Fruit fly (Drosophila melanogaster): ENCODE measurements around the gene rho.

The rho gene

DNA sequence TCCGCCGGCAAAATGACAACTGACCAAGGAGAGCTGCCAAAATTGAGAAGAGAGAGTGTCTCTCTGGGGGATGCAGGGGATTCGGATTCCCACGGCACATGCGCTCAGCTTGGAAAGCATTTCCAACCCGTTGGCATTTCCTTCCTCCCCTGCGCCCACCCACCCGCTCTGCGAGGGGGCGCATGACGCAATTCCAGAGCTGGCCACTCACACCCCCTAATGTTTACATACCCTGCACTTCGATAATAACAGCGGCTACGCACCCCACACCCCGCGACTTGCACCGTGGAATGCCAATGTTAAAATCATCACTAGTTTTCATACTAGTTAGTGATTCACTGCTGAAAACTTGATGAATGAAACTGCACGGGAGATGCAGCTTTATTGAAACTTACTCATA lies 25.9 kb downstream of the rho start, which contains the start of gene stet (continued):
- TF ChIP-seq CG10462 (GFP tag; optimal IDR thresholded peaks at IDR 0.05) (no peak), odd (GFP tag; optimal IDR thresholded peaks at IDR 0.05) (no peak), pzg (GFP tag; optimal IDR thresholded peaks at IDR 0.05) (peak; percentile 19), ash1 (GFP tag; optimal IDR thresholded peaks at IDR 0.05) (no peak), gem (tag; optimal IDR thresholded peaks at IDR 0.05) (no peak), Bgb (GFP tag; IDR thresholded peaks at IDR 0.05; ENCODE audit: partially characterized antibody) (0 out of 2 replicates have a peak, but pooled peaks have one; percentile 7), salm (tag; optimal IDR thresholded peaks at IDR 0.05) (no peak), CG2712 (tag; optimal IDR thresholded peaks at IDR 0.05) (no peak), HmgZ (tag; optimal IDR thresholded peaks at IDR 0.05) (no peak), ssp (GFP tag; IDR thresholded peaks at IDR 0.05) (no peak), CkIIα-i1 (GFP tag; IDR thresholded peaks at IDR 0.05) (no peak), CG11398 (GFP tag; optimal IDR thresholded peaks at IDR 0.05) (no peak), tin (GFP tag; optimal IDR thresholded peaks at IDR 0.05) (no peak), Dip3 (GFP tag; optimal IDR thresholded peaks at IDR 0.05) (no peak), Drgx (GFP tag; IDR thresholded peaks at IDR 0.05) (no peak; the same call in 1 of the 2 replicates), CG5245 (GFP tag; optimal IDR thresholded peaks at IDR 0.05) (no peak), abd-A (tag; optimal IDR thresholded peaks at IDR 0.05) (no peak), CG11093 (GFP tag; IDR thresholded peaks at IDR 0.05) (no peak), Oli (tag; optimal IDR thresholded peaks at IDR 0.05) (no peak), wor (GFP tag; IDR thresholded peaks at IDR 0.05) (no peak), cwo (GFP tag; optimal IDR thresholded peaks at IDR 0.05) (peak; percentile 1), Usf (GFP tag; optimal IDR thresholded peaks at IDR 0.05) (no peak), CG8388 (GFP tag; optimal IDR thresholded peaks at IDR 0.05) (no peak), usp (GFP tag; optimal IDR thresholded peaks at IDR 0.05) (no peak), CG13624 (GFP tag; optimal IDR thresholded peaks at IDR 0.05) (no peak), schlank (tag; optimal IDR thresholded peaks at IDR 0.05) (no peak), CoRest (tag; optimal IDR thresholded peaks at IDR 0.05) (no peak), rib (GFP tag; IDR thresholded peaks at IDR 0.05) (no peak), maf-S (GFP tag; optimal IDR thresholded peaks at IDR 0.05) (no peak), fd64A (GFP tag; optimal IDR thresholded peaks at IDR 0.05) (no peak), fd3F (GFP tag; optimal IDR thresholded peaks at IDR 0.05) (no peak), NK7.1 (GFP tag; optimal IDR thresholded peaks at IDR 0.05) (no peak), az2 (GFP tag; optimal IDR thresholded peaks at IDR 0.05) (no peak), corto (GFP tag; optimal IDR thresholded peaks at IDR 0.05) (no peak), CG10147 (GFP tag; optimal IDR thresholded peaks at IDR 0.05) (no peak), br (optimal IDR thresholded peaks at IDR 0.05) (no peak), CG11456 (GFP tag; IDR thresholded peaks at IDR 0.05) (peak; percentile 27; the same call in 1 of the 3 replicates), org-1 (GFP tag; optimal IDR thresholded peaks at IDR 0.05) (no peak), MBD-R2 (GFP tag; IDR thresholded peaks at IDR 0.05) (no peak), CG12071 (GFP tag; optimal IDR thresholded peaks at IDR 0.05) (no peak), YL-1 (GFP tag; optimal IDR thresholded peaks at IDR 0.05) (no peak), trh (GFP tag; optimal IDR thresholded peaks at IDR 0.05) (no peak), Hsf (GFP tag; optimal IDR thresholded peaks at IDR 0.05) (no peak), CG6272 (GFP tag; IDR thresholded peaks at IDR 0.05) (no peak), Ets65A (GFP tag) (no peak), Doc2 (GFP tag; IDR thresholded peaks at IDR 0.05) (no peak), hkb (optimal IDR thresholded peaks at IDR 0.05) (no peak), hkb (GFP tag; IDR thresholded peaks at IDR 0.05) (no peak), peb (GFP tag; IDR thresholded peaks at IDR 0.05) (no peak), HLH4C (GFP tag; IDR thresholded peaks at IDR 0.05; ENCODE audit: partially characterized antibody) (no peak), unc-4 (GFP tag; IDR thresholded peaks at IDR 0.05; ENCODE audit: partially characterized antibody) (0 out of 2 replicates have a peak, but pooled peaks have one; percentile 18), vnd (GFP tag; IDR thresholded peaks at IDR 0.05; ENCODE audit: partially characterized antibody) (no peak), sim (GFP tag; IDR thresholded peaks at IDR 0.05) (no peak)
